Fruit fly (Drosophila melanogaster): ENCODE results near the gene CG4362.

- TF ChIP-seq Pif1B (GFP tag; optimal IDR thresholded peaks at IDR 0.05) (no peak), CG8159 (tag; optimal IDR thresholded peaks at IDR 0.05) (no peak), Ets98B (GFP tag; IDR thresholded peaks at IDR 0.05) (no peak), CG17806 (tag; optimal IDR thresholded peaks at IDR 0.05) (no peak), CG8301 (tag; optimal IDR thresholded peaks at IDR 0.05) (no peak), CG13204 (GFP tag; optimal IDR thresholded peaks at IDR 0.05) (no peak), D1 (tag; optimal IDR thresholded peaks at IDR 0.05) (no peak), CG12605 (GFP tag; IDR thresholded peaks at IDR 0.05) (no peak), CG4496 (GFP tag; IDR thresholded peaks at IDR 0.05) (no peak), CG34367 (tag; optimal IDR thresholded peaks at IDR 0.05) (no peak), gl (tag; optimal IDR thresholded peaks at IDR 0.05) (no peak), CG10348 (GFP tag; IDR thresholded peaks at IDR 0.05) (no peak), CG9948 (tag; optimal IDR thresholded peaks at IDR 0.05) (no peak), CG15710 (tag; optimal IDR thresholded peaks at IDR 0.05) (no peak)
Measured at dm6 chr3R:20286758-20287157, 20.6 kb downstream of the CG4362 start.

Data from whole organism, pupa.